Worm (Caenorhabditis elegans): ENCODE data around the gene str-8.
"Not testable (repeated sequence)": the region's sequence is repeated elsewhere in the genome, so short reads cannot be mapped to it uniquely, and the experiment has no call there.

The str-8 gene

ce11 chrV:15796087-15796486, 41.3 kb downstream of the str-8 start, which contains the start of gene nhr-223:
Gene nhr-223, plus strand, starts transcription at chrV:15796387.
- TF ChIP-seq aly-2 (tag; optimal IDR thresholded peaks at IDR 0.05) (no peak), nhr-28 (tag; optimal IDR thresholded peaks at IDR 0.05) (no peak), skn-1 (tag; optimal IDR thresholded peaks at IDR 0.05) (no peak), R02D3.7 (tag; optimal IDR thresholded peaks at IDR 0.05) (no peak), ama-1 (optimal IDR thresholded peaks at IDR 0.05) (no peak), nhr-25 (tag; optimal IDR thresholded peaks at IDR 0.05) (no peak), unc-39 (tag; optimal IDR thresholded peaks at IDR 0.05) (no peak)

ce11 chrV:15798108-15798507, 43.3 kb downstream of the str-8 start, which contains the start of gene T26E4.10:
Gene T26E4.10, minus strand, starts transcription at chrV:15798208.
- TF ChIP-seq nhr-43 (tag; optimal IDR thresholded peaks at IDR 0.05; ENCODE audit: poor library complexity, severe bottlenecking) (no peak), snpc-4 (tag; optimal IDR thresholded peaks at IDR 0.05) (no peak), aly-2 (tag; optimal IDR thresholded peaks at IDR 0.05) (no peak), mml-1 (tag; optimal IDR thresholded peaks at IDR 0.05) (no peak), pha-4 (tag; optimal IDR thresholded peaks at IDR 0.05) (no peak), elt-2 (tag; optimal IDR thresholded peaks at IDR 0.05) (no peak), fkh-2 (tag; optimal IDR thresholded peaks at IDR 0.05) (no peak)

ce11 chrV:15802623-15803022, 47.8 kb downstream of the str-8 start, which contains the start of gene T26E4.9:
Gene T26E4.9, minus strand, starts transcription at chrV:15802723.
- TF ChIP-seq unc-62 (GFP tag; optimal IDR thresholded peaks at IDR 0.05); hmg-11 (tag; optimal IDR thresholded peaks at IDR 0.05); fkh-10 (GFP tag; optimal IDR thresholded peaks at IDR 0.05): not testable (repeated sequence)

ce11 chrV:15803079-15803478, 48.2 kb downstream of the str-8 start, which contains the start of gene srd-27:
Gene srd-27, plus strand, starts transcription at chrV:15803379.
- not testable (repeated sequence) for TF ChIP-seq jun-1 (tag; optimal IDR thresholded peaks at IDR 0.05); skn-1 (tag; optimal IDR thresholded peaks at IDR 0.05); sea-2 (GFP tag; optimal IDR thresholded peaks at IDR 0.05)

- not testable (repeated sequence) for TF ChIP-seq skn-1, ztf-11, nhr-11 (tag; optimal IDR thresholded peaks at IDR 0.05)
Measured at ce11 chrV:15803748-15804147, 48.9 kb downstream of the str-8 start, which contains the start of gene T26E4.18. Gene T26E4.18, minus strand, starts transcription at chrV:15803848.

Data from whole organism, L3 larva.